Worm (Caenorhabditis elegans) whole organism, L2 larva: ENCODE results near the gene F44F4.15.

Experiments
- ama-1 ChIP-seq: fragments of 150-350 bp; optimal IDR thresholded peaks from 2 replicates; lab custom pipeline; 2018; ENCODE audit warnings: inconsistent platforms
- elt-3 ChIP-seq: sonication (generic microtip); optimal IDR thresholded peaks from 2 replicates; lab custom pipeline; 2017; ENCODE audit warnings: missing biosample characterization, missing genetic modification characterization
- lin-11 ChIP-seq: fragments of 150-350 bp; sonication (generic microtip); optimal IDR thresholded peaks from 2 replicates; lab custom pipeline; 2014; ENCODE audit warnings: missing biosample characterization, missing genetic modification characterization, inconsistent platforms, mixed read lengths
- nhr-23 ChIP-seq: fragments of 150-350 bp; optimal IDR thresholded peaks from 2 replicates; lab custom pipeline; 2014; ENCODE audit warnings: missing biosample characterization, missing genetic modification reagents, missing genetic modification characterization
- nhr-77 ChIP-seq: fragments of 150-350 bp; optimal IDR thresholded peaks from 2 replicates; lab custom pipeline; 2014; ENCODE audit warnings: missing biosample characterization, missing genetic modification characterization
- snpc-4 ChIP-seq: fragments of 150-350 bp; optimal IDR thresholded peaks from 2 replicates; lab custom pipeline; 2014; ENCODE audit warnings: missing biosample characterization, missing genetic modification characterization

DNA sequence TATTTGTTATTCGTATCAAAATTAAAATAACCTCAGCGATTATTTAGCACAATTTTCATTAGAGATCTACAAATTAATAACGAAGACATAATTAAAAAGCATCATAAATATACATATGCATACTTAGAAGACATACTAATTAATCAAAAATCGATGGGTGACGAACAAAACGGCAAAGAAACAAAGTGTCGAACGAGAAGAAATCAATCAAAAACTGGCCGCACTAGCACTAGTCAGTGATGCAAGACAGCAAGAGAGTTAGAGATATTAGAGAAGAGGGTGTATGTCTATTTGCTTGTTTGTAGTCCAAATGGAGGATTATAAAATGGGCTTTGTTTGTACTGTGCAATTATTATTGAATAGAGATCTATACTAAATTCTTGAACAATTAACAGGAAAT is 32.4 kb downstream of the F44F4.15 start:
- TF ChIP-seq nhr-23 (tag; lab: Kevin White, UChicago) (no peak), snpc-4 (no peak), elt-3 (tag; lab: Kevin White, UChicago) (no peak), lin-11 (tag; lab: Kevin White, UChicago) (no peak), nhr-77 (tag; lab: Kevin White, UChicago) (no peak), ama-1 (lab: Kevin White, UChicago) (no peak)
